Worm (Caenorhabditis elegans): ENCODE measurements around the gene C04G2.5.

C04G2.5 gene

DNA sequence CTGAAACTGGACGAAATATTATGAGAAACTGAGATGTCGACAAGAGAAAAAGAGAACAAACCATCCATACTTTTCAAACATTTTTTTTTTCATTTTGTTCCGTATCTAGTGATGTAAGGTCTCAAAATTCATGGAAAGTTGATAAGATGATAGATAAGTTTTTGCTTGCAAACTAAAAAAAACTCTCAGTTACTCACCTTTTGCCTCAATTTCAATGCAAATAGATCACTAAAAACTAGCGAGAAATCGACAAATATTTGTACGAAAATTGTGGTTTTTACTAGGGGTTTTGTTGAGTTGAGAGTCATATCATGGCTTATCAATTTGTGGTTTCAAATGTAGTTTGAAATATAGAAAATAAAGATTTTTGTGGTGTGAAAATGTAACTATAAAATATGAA lies 34.3 kb downstream of the C04G2.5 start:
- TF ChIP-seq elt-2 (tag; optimal IDR thresholded peaks at IDR 0.05): peak; percentile 53
- no peak for TF ChIP-seq swsn-7 (tag; optimal IDR thresholded peaks at IDR 0.05)

DNA sequence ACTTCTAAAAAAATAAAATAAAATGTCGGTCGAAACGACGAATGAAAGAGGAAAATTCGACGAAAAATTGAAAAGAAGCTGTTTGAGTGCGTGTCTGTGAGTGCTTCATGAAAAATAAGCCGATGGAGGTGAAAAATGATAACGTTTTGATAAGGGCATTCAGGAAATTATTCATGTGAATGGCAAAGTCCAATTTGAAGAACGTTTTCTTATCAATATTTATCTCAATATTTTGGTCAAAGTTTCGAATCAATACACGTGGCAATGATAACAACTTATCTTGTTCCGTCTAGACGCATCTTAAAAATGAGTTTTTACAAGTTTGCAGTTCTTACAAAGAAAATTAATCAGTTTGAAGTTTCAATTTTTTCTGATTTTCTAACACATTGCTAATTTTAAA lies 35.9 kb downstream of the C04G2.5 start:
- TF ChIP-seq ceh-90 (tag; optimal IDR thresholded peaks at IDR 0.05) (no peak), rnt-1 (tag; optimal IDR thresholded peaks at IDR 0.05) (no peak), aha-1 (tag; optimal IDR thresholded peaks at IDR 0.05) (no peak), zag-1 (tag; optimal IDR thresholded peaks at IDR 0.05) (no peak), ztf-4 (tag; optimal IDR thresholded peaks at IDR 0.05) (no peak), efl-3 (GFP tag; optimal IDR thresholded peaks at IDR 0.05) (no peak), nhr-90 (tag; optimal IDR thresholded peaks at IDR 0.05; ENCODE audit: poor library complexity) (peak; percentile 3), lin-14 (GFP tag; optimal IDR thresholded peaks at IDR 0.05) (no peak), egl-13 (tag; optimal IDR thresholded peaks at IDR 0.05) (no peak), lsy-2 (tag; optimal IDR thresholded peaks at IDR 0.05) (no peak), C34B4.2 (tag; optimal IDR thresholded peaks at IDR 0.05) (no peak), nhr-71 (tag; optimal IDR thresholded peaks at IDR 0.05) (peak; percentile 31), snu-23 (GFP tag; optimal IDR thresholded peaks at IDR 0.05) (no peak), skn-1 (tag; optimal IDR thresholded peaks at IDR 0.05) (no peak), sup-37 (GFP tag; optimal IDR thresholded peaks at IDR 0.05) (no peak), lin-39 (tag; optimal IDR thresholded peaks at IDR 0.05) (no peak), lin-35 (GFP tag; optimal IDR thresholded peaks at IDR 0.05) (no peak), tlp-1 (tag; optimal IDR thresholded peaks at IDR 0.05) (peak; percentile 70), nhr-20 (tag; optimal IDR thresholded peaks at IDR 0.05) (peak; percentile 10), grh-1 (GFP tag; IDR thresholded peaks at IDR 0.05) (no peak), elt-2 (tag; optimal IDR thresholded peaks at IDR 0.05) (peak; percentile 98), C04F5.9 (tag; optimal IDR thresholded peaks at IDR 0.05) (no peak), efl-1 (optimal IDR thresholded peaks at IDR 0.05) (no peak), efl-1 (GFP tag; optimal IDR thresholded peaks at IDR 0.05 in 1 of 2) (peak in 1 of 2 experiments; percentile 38), mab-9 (GFP tag; IDR thresholded peaks at IDR 0.05) (no peak), ama-1 (optimal IDR thresholded peaks at IDR 0.05) (no peak), snpc-4 (tag; optimal IDR thresholded peaks at IDR 0.05) (no peak), lin-13 (GFP tag; optimal IDR thresholded peaks at IDR 0.05) (no peak), unc-30 (tag; optimal IDR thresholded peaks at IDR 0.05) (no peak), xbp-1 (tag; optimal IDR thresholded peaks at IDR 0.05) (no peak), sptf-1 (tag; optimal IDR thresholded peaks at IDR 0.05) (no peak), ceh-8 (GFP tag; optimal IDR thresholded peaks at IDR 0.05) (no peak), nhr-11 (tag; optimal IDR thresholded peaks at IDR 0.05) (no peak), ceh-88 (GFP tag; IDR thresholded peaks at IDR 0.05) (no peak), isw-1 (GFP tag; IDR thresholded peaks at IDR 0.05) (no peak), ztf-11 (tag; optimal IDR thresholded peaks at IDR 0.05) (no peak)

DNA sequence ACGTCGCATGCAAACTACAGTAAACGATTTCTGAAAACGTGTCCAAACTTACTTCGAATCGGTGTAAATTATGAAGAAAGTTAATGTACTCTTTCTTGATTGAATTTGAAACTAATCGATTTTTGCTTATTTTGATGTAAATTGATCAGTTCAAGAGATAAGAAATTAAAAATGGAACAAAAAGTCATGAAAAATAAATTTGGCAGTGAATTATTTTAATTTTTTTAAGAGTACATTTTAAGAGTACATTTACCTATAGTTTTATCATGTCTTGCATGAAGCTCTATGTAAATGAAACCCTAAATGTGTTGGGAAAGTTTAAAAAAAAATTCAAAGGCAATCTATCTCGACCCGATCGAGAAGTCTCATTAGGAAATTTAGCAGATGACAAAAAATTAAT lies 38.9 kb downstream of the C04G2.5 start, which contains the start of gene T04B2.7:
TSS of gene T04B2.7 (minus strand) at position 101 of the 400 bp plus-strand sequence.
- TF ChIP-seq pax-3 (tag; optimal IDR thresholded peaks at IDR 0.05) (no peak), ceh-8 (GFP tag; optimal IDR thresholded peaks at IDR 0.05) (no peak), nhr-20 (tag; optimal IDR thresholded peaks at IDR 0.05) (no peak), egl-13 (tag; optimal IDR thresholded peaks at IDR 0.05) (no peak), C16A3.4 (tag; optimal IDR thresholded peaks at IDR 0.05) (no peak), tlp-1 (tag; optimal IDR thresholded peaks at IDR 0.05) (no peak), lin-14 (GFP tag; optimal IDR thresholded peaks at IDR 0.05) (no peak), vab-15 (tag; optimal IDR thresholded peaks at IDR 0.05) (no peak), C04F5.9 (tag; optimal IDR thresholded peaks at IDR 0.05) (no peak), sup-37 (GFP tag; optimal IDR thresholded peaks at IDR 0.05) (no peak), rnt-1 (tag; optimal IDR thresholded peaks at IDR 0.05) (no peak), hlh-17 (GFP tag; optimal IDR thresholded peaks at IDR 0.05; ENCODE audit: borderline replicate concordance) (no peak), sox-4 (tag; optimal IDR thresholded peaks at IDR 0.05) (no peak), lir-3 (tag; optimal IDR thresholded peaks at IDR 0.05; ENCODE audit: poor library complexity) (no peak)
